Fruit fly (Drosophila melanogaster) whole organism, wandering third instar larva: ENCODE data around the gene sgg.
A peak's percentile ranks its signal among the peaks of the same experiment; 100 is the strongest.

ENCODE experiments used
- Abd-B ChIP-seq: fragments of >200 bp; optimal IDR thresholded peaks from 2 replicates; lab custom pipeline; 2017; ENCODE audit warnings: missing biosample characterization, missing genetic modification characterization
- CG32264 ChIP-seq: fragments of 200-800 bp; sonication (Bioruptor generic); optimal IDR thresholded peaks from 2 replicates; lab custom pipeline; 2016; ENCODE audit warnings: missing biosample characterization, missing genetic modification characterization
- CG9705 ChIP-seq: fragments of 200-800 bp; sonication (Bioruptor generic); optimal IDR thresholded peaks from 2 replicates; lab custom pipeline; 2018; ENCODE audit warnings: missing biosample characterization, mild to moderate bottlenecking, missing genetic modification characterization
- CrebA ChIP-seq: fragments of 200-800 bp; sonication (Bioruptor generic); optimal IDR thresholded peaks from 2 replicates; lab custom pipeline; 2016; ENCODE audit warnings: missing biosample characterization, mild to moderate bottlenecking, missing genetic modification characterization, borderline replicate concordance
- Dfd ChIP-seq: fragments of >200 bp; optimal IDR thresholded peaks from 2 replicates; lab custom pipeline; 2017; ENCODE audit warnings: missing biosample characterization, missing genetic modification characterization
- Dif ChIP-seq: fragments of 200-275, 200-300 bp; sonication (Bioruptor generic); optimal IDR thresholded peaks from 2 replicates; lab custom pipeline; 2018; ENCODE audit warnings: missing biosample characterization, missing genetic modification characterization; ENCODE audit not compliant: partially characterized antibody
- GATAd ChIP-seq: sonication (Bioruptor generic); optimal IDR thresholded peaks from 2 replicates; lab custom pipeline; 2016; ENCODE audit warnings: missing biosample characterization, missing genetic modification characterization
- HLH106 ChIP-seq: fragments of 200-800 bp; optimal IDR thresholded peaks from 3 replicates; lab custom pipeline; 2019; ENCODE audit warnings: missing biosample characterization, mild to moderate bottlenecking, missing genetic modification characterization, moderate library complexity
- Hnf4 ChIP-seq: fragments of 200-800 bp; sonication (Bioruptor generic); optimal IDR thresholded peaks from 2 replicates; lab custom pipeline; 2016; ENCODE audit warnings: missing biosample characterization, mild to moderate bottlenecking, missing genetic modification characterization
- Hr78 ChIP-seq: fragments of >200 bp; optimal IDR thresholded peaks from 2 replicates; lab custom pipeline; 2017; ENCODE audit warnings: missing biosample characterization, missing genetic modification characterization
- Hr83 ChIP-seq: fragments of 200-300 bp; sonication (Bioruptor generic); optimal IDR thresholded peaks from 2 replicates; lab custom pipeline; 2016; ENCODE audit warnings: missing biosample characterization, mild to moderate bottlenecking, missing genetic modification characterization, moderate library complexity; ENCODE audit not compliant: poor library complexity, severe bottlenecking
- Mio ChIP-seq: sonication (Bioruptor generic); optimal IDR thresholded peaks from 2 replicates; lab custom pipeline; 2016; ENCODE audit warnings: missing biosample characterization, missing genetic modification characterization
- Myc ChIP-seq: fragments of >200 bp; optimal IDR thresholded peaks from 2 replicates; lab custom pipeline; 2017
- N ChIP-seq: fragments of >200 bp; optimal IDR thresholded peaks from 2 replicates; lab custom pipeline; 2018; ENCODE audit warnings: missing biosample characterization, missing external identifiers, missing genetic modification characterization
- OdsH ChIP-seq: fragments of 200-800 bp; sonication (Bioruptor generic); optimal IDR thresholded peaks from 2 replicates; lab custom pipeline; 2016; ENCODE audit warnings: missing biosample characterization, mild to moderate bottlenecking, missing genetic modification characterization
- Rel ChIP-seq, 2 experiments: fragments of 200-800 bp; sonication (Bioruptor generic) in 1 of 2; optimal IDR thresholded peaks; 2 replicates in 1 of 2; 3 replicates in 1 of 2; lab custom pipeline; 2016 to 2019; ENCODE audit warnings: mild to moderate bottlenecking in 2 of 2, missing biosample characterization in 2 of 2, missing genetic modification characterization in 2 of 2, moderate library complexity in 1 of 2
- br ChIP-seq: fragments of 200-800 bp; sonication (Bioruptor generic); optimal IDR thresholded peaks from 2 replicates; lab custom pipeline; 2016; ENCODE audit warnings: missing biosample characterization, missing genetic modification characterization
- brk ChIP-seq: fragments of 200-800 bp; sonication (Bioruptor generic); optimal IDR thresholded peaks from 2 replicates; lab custom pipeline; 2016; ENCODE audit warnings: missing biosample characterization, mild to moderate bottlenecking, missing genetic modification characterization
- dl ChIP-seq, 2 experiments: fragments of 175-275, 200-275 bp in 1 of 2; fragments of 200-275 bp in 1 of 2; sonication (Bioruptor generic); optimal IDR thresholded peaks; lab custom pipeline; 2018; ENCODE audit warnings: mild to moderate bottlenecking in 2 of 2, missing biosample characterization in 2 of 2, missing genetic modification characterization in 2 of 2, moderate library complexity in 2 of 2; ENCODE audit not compliant: partially characterized antibody in 2 of 2, insufficient read depth in 1 of 2
- dmrt93B ChIP-seq: fragments of 200-800 bp; sonication (Bioruptor generic); optimal IDR thresholded peaks from 2 replicates; lab custom pipeline; 2018; ENCODE audit warnings: missing biosample characterization, mild to moderate bottlenecking, missing genetic modification characterization
- dsf ChIP-seq: sonication (Bioruptor generic); optimal IDR thresholded peaks from 2 replicates; lab custom pipeline; 2016; ENCODE audit warnings: missing biosample characterization, missing genetic modification characterization, borderline replicate concordance
- ey ChIP-seq: fragments of 200-800 bp; sonication (Bioruptor generic); optimal IDR thresholded peaks from 2 replicates; lab custom pipeline; 2016; ENCODE audit warnings: missing biosample characterization, missing genetic modification characterization
- foxo ChIP-seq, 2 experiments: fragments of 200-800 bp; sonication (Bioruptor generic); optimal IDR thresholded peaks; 2 replicates in 1 of 2; 3 replicates in 1 of 2; lab custom pipeline; 2016 to 2017; ENCODE audit warnings: missing biosample characterization in 2 of 2, missing genetic modification characterization in 2 of 2
- fru ChIP-seq: fragments of 200-800 bp; sonication (Bioruptor generic); optimal IDR thresholded peaks from 3 replicates; lab custom pipeline; 2016; ENCODE audit warnings: missing biosample characterization, mild to moderate bottlenecking, missing genetic modification characterization
- jim ChIP-seq: fragments of 175-275, 200-325 bp; sonication (Bioruptor generic); optimal IDR thresholded peaks from 2 replicates; lab custom pipeline; 2016; ENCODE audit warnings: missing biosample characterization, mild to moderate bottlenecking, missing genetic modification characterization
- lola ChIP-seq: fragments of >200 bp; optimal IDR thresholded peaks from 2 replicates; lab custom pipeline; 2017; ENCODE audit warnings: missing biosample characterization, missing genetic modification characterization
- psq ChIP-seq: fragments of 200-800 bp; sonication (Bioruptor generic); optimal IDR thresholded peaks from 3 replicates; lab custom pipeline; 2017; ENCODE audit warnings: missing biosample characterization, mild to moderate bottlenecking, missing genetic modification characterization, moderate library complexity
- rgr ChIP-seq: fragments of 200-800 bp; sonication (Bioruptor generic); optimal IDR thresholded peaks from 3 replicates; lab custom pipeline; 2016; ENCODE audit warnings: missing biosample characterization, mild to moderate bottlenecking, missing genetic modification characterization
- sage ChIP-seq: fragments of 200-800 bp; sonication (Bioruptor generic); optimal IDR thresholded peaks from 2 replicates; lab custom pipeline; 2016; ENCODE audit warnings: missing biosample characterization, mild to moderate bottlenecking, missing genetic modification characterization
- sv ChIP-seq: fragments of 200-800 bp; sonication (Bioruptor generic); optimal IDR thresholded peaks from 3 replicates; lab custom pipeline; 2016; ENCODE audit warnings: missing biosample characterization, missing genetic modification characterization
- tai ChIP-seq: sonication (Bioruptor generic); optimal IDR thresholded peaks from 2 replicates; lab custom pipeline; 2016; ENCODE audit warnings: missing biosample characterization, missing genetic modification characterization
- woc ChIP-seq: sonication (Bioruptor generic); optimal IDR thresholded peaks from 2 replicates; lab custom pipeline; 2016; ENCODE audit warnings: missing biosample characterization, mild to moderate bottlenecking, missing genetic modification characterization

The sgg gene

dm6 chrX:2681601-2682000, 47.8 kb downstream of the sgg start, which contains the start of gene HLH3B:
TSS of gene HLH3B (minus strand) at chrX:2681723.
- TF ChIP-seq Dif: no peak
- no peak for TF ChIP-seq foxo (GFP tag; optimal IDR thresholded peaks at IDR 0.05; lab: Kevin White, UChicago)
- no peak for TF ChIP-seq jim (GFP tag; lab: Kevin White, UChicago)
- no peak for TF ChIP-seq sage (GFP tag; lab: Kevin White, UChicago)
- TF ChIP-seq dsf: no peak
- no peak for TF ChIP-seq Dfd (GFP tag; lab: Kevin White, UChicago)
- TF ChIP-seq Abd-B (GFP tag; lab: Kevin White, UChicago): no peak
- no peak for TF ChIP-seq Hr78 (GFP tag; lab: Kevin White, UChicago)
- TF ChIP-seq CG32264: no peak
- TF ChIP-seq N (GFP tag; lab: Kevin White, UChicago): no peak
- no peak for TF ChIP-seq lola (GFP tag; lab: Kevin White, UChicago)
- TF ChIP-seq CrebA: no peak
- no peak for TF ChIP-seq rgr (GFP tag; lab: Kevin White, UChicago)

- TF ChIP-seq foxo (GFP tag; optimal IDR thresholded peaks at IDR 0.05; lab: Kevin White, UChicago) (no peak), sv (GFP tag; lab: Kevin White, UChicago) (no peak), Hr83 (no peak), Dif (no peak), fru (GFP tag; lab: Kevin White, UChicago) (no peak), dl (GFP tag; optimal IDR thresholded peaks at IDR 0.05; lab: Kevin White, UChicago; ENCODE audit: insufficient read depth in 1 of 2, partially characterized antibody in 2 of 2) (no peak), rgr (GFP tag; lab: Kevin White, UChicago) (no peak), dsf (no peak), OdsH (GFP tag; lab: Kevin White, UChicago) (no peak), HLH106 (no peak), ey (GFP tag; lab: Kevin White, UChicago) (no peak), jim (GFP tag; lab: Kevin White, UChicago) (no peak), CG32264 (no peak), Myc (lab: Kevin White, UChicago) (no peak), Hnf4 (GFP tag; lab: Kevin White, UChicago) (no peak)
These were observed 49.1 kb downstream of the sgg start, which contains the start of gene CG2652 for dm6 chrX:2682832-2683231. TSS of gene CG2652 (minus strand) at chrX:2682932.

dm6 chrX:2683926-2684325, 50.2 kb downstream of the sgg start:
- TF ChIP-seq fru (GFP tag; lab: Kevin White, UChicago): no peak
- TF ChIP-seq psq (GFP tag; lab: Kevin White, UChicago): no peak
- no peak for TF ChIP-seq foxo (GFP tag; optimal IDR thresholded peaks at IDR 0.05; lab: Kevin White, UChicago)
- no peak for TF ChIP-seq lola (GFP tag; lab: Kevin White, UChicago)
- no peak for TF ChIP-seq Mio (GFP tag; lab: Kevin White, UChicago)
- TF ChIP-seq CrebA: no peak
- TF ChIP-seq dsf: no peak
- no peak for TF ChIP-seq CG9705 (GFP tag; lab: Kevin White, UChicago)
- TF ChIP-seq N (GFP tag; lab: Kevin White, UChicago): no peak
- TF ChIP-seq woc (GFP tag; lab: Kevin White, UChicago): no peak
- no peak for TF ChIP-seq GATAd (GFP tag; lab: Kevin White, UChicago)
- TF ChIP-seq brk: no peak
- no peak for TF ChIP-seq br
- TF ChIP-seq dmrt93B (GFP tag; lab: Kevin White, UChicago): no peak
- TF ChIP-seq tai: no peak
- TF ChIP-seq Hr83: no peak

dm6 chrX:2684442-2684841, 50.7 kb downstream of the sgg start:
- TF ChIP-seq br: no peak
- no peak for TF ChIP-seq Rel (GFP tag; optimal IDR thresholded peaks at IDR 0.05; lab: Kevin White, UChicago)
- peak; percentile 54 for TF ChIP-seq Rel (tag; optimal IDR thresholded peaks at IDR 0.05; lab: Kevin White, UChicago)

- no peak for TF ChIP-seq tai
- no peak for TF ChIP-seq Rel (GFP tag; optimal IDR thresholded peaks at IDR 0.05; lab: Kevin White, UChicago)
- peak; percentile 55 for TF ChIP-seq Rel (tag; optimal IDR thresholded peaks at IDR 0.05; lab: Kevin White, UChicago)
These were observed 51.3 kb downstream of the sgg start for dm6 chrX:2685022-2685421.
